Worm (Caenorhabditis elegans): ENCODE results near the gene che-10.

DNA sequence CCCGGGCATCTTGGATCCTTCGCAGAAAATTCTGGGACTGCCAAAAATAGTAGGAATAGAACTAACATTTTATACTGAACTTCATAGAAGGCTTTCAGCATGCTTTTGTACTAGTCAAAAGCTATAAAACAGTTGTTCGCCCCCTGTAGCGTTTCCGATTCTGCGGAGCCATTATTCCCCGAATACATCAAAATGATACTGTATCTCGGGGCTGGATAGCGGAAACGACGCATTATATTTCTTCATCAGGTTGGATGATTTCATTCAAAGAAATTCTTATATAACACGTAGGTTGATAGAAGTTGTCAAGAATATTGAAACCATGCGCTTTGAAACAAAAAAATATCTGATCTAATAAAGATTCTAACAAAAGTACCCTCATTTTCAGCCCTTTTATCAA is 20.2 kb downstream of the che-10 start, which contains the start of gene clec-137:
- no peak for TF ChIP-seq egl-13 (tag; optimal IDR thresholded peaks at IDR 0.05)
- TF ChIP-seq dsc-1 (tag; optimal IDR thresholded peaks at IDR 0.05), result no peak
- no peak for TF ChIP-seq nhr-11 (tag; optimal IDR thresholded peaks at IDR 0.05)
- TF ChIP-seq ztf-11 (tag; optimal IDR thresholded peaks at IDR 0.05), result no peak
- no peak for TF ChIP-seq sptf-1 (tag; optimal IDR thresholded peaks at IDR 0.05)
- TF ChIP-seq aly-2 (tag; optimal IDR thresholded peaks at IDR 0.05), result no peak
- TF ChIP-seq ama-1 (optimal IDR thresholded peaks at IDR 0.05), result no peak
- TF ChIP-seq pqm-1 (tag; optimal IDR thresholded peaks at IDR 0.05), result no peak
- TF ChIP-seq unc-86 (tag; optimal IDR thresholded peaks at IDR 0.05), result no peak
